Worm (Caenorhabditis elegans): ENCODE results near the gene C44C1.1.

Gene C44C1.1

ce11 chrX:949466-949865 lies 31.1 kb upstream of the C44C1.1 start (continued):
- TF ChIP-seq F49E8.2 (tag; optimal IDR thresholded peaks at IDR 0.05; ENCODE audit: borderline replicate concordance) (no peak), zfp-3 (GFP tag; conservative IDR thresholded peaks at IDR 0.05) (peak; percentile 31; the same call in 1 of the 2 replicates), arid-1 (GFP tag; conservative IDR thresholded peaks at IDR 0.05) (peak; percentile 68), duxl-1 (tag; optimal IDR thresholded peaks at IDR 0.05; ENCODE audit: poor library complexity) (peak; percentile 73), zfp-2 (tag; optimal IDR thresholded peaks at IDR 0.05) (no peak), tra-1 (GFP tag; IDR thresholded peaks at IDR 0.05) (peak; percentile 75), lin-13 (GFP tag; optimal IDR thresholded peaks at IDR 0.05) (peak; percentile 82), mep-1 (tag; optimal IDR thresholded peaks at IDR 0.05) (peak; percentile 96), madf-5 (GFP tag; IDR thresholded peaks at IDR 0.05) (0 out of 4 replicates have a peak, but pooled peaks of 1 of the 2 experiments have one; percentile 9), hif-1 (tag; optimal IDR thresholded peaks at IDR 0.05) (peak in 1 of 2 experiments; percentile 74), egl-27 (tag; optimal IDR thresholded peaks at IDR 0.05) (no peak), mes-2 (tag; optimal IDR thresholded peaks at IDR 0.05; ENCODE audit: poor library complexity, severe bottlenecking) (peak; percentile 73), mxl-3 (GFP tag; optimal IDR thresholded peaks at IDR 0.05) (peak; percentile 86), ceh-28 (tag; optimal IDR thresholded peaks at IDR 0.05) (no peak), gei-8 (GFP tag; optimal IDR thresholded peaks at IDR 0.05) (no peak), nhr-6 (tag; optimal IDR thresholded peaks at IDR 0.05) (no peak), pha-4 (GFP tag; IDR thresholded peaks at IDR 0.05) (peak; percentile 37; the same call in 1 of the 2 replicates), pha-4 (tag; optimal IDR thresholded peaks at IDR 0.05) (no peak), D1046.2 (GFP tag; IDR thresholded peaks at IDR 0.05) (no peak), unc-130 (GFP tag; optimal IDR thresholded peaks at IDR 0.05) (no peak), nhr-41 (GFP tag; IDR thresholded peaks at IDR 0.05) (no peak), nhr-237 (tag; optimal IDR thresholded peaks at IDR 0.05) (no peak), Y5F2A.4 (GFP tag; optimal IDR thresholded peaks at IDR 0.05) (no peak), spr-1 (tag; optimal IDR thresholded peaks at IDR 0.05) (peak; percentile 70), ceh-44 (GFP tag; IDR thresholded peaks at IDR 0.05) (0 out of 2 replicates have a peak, but pooled peaks have one; percentile 9), nhr-77 (tag; optimal IDR thresholded peaks at IDR 0.05) (peak; percentile 74), ZK546.5 (tag; optimal IDR thresholded peaks at IDR 0.05) (peak in 1 of 2 experiments; percentile 11), F44E2.7 (GFP tag; IDR thresholded peaks at IDR 0.05) (no peak), set-16 (GFP tag; IDR thresholded peaks at IDR 0.05) (peak; percentile 79), attf-4 (tag; optimal IDR thresholded peaks at IDR 0.05) (no peak), jun-1 (tag; optimal IDR thresholded peaks at IDR 0.05) (no peak), zip-2 (tag; optimal IDR thresholded peaks at IDR 0.05) (no peak), ztf-11 (tag; optimal IDR thresholded peaks at IDR 0.05) (no peak), nhr-28 (tag; optimal IDR thresholded peaks at IDR 0.05) (peak; percentile 75), mxl-2 (GFP tag; conservative IDR thresholded peaks at IDR 0.05) (no peak), lin-39 (tag; optimal IDR thresholded peaks at IDR 0.05) (no peak), pqm-1 (tag; optimal IDR thresholded peaks at IDR 0.05) (no peak), lsy-2 (tag; optimal IDR thresholded peaks at IDR 0.05) (peak; percentile 81 to 88), Y48G9A.11 (GFP tag; IDR thresholded peaks at IDR 0.05) (no peak), ces-1 (GFP tag; optimal IDR thresholded peaks at IDR 0.05) (peak; percentile 36), dpl-1 (GFP tag; optimal IDR thresholded peaks at IDR 0.05) (peak; percentile 23), ctbp-1 (GFP tag; IDR thresholded peaks at IDR 0.05) (peak; percentile 93), fkh-10 (GFP tag; optimal IDR thresholded peaks at IDR 0.05) (peak; percentile 93), php-3 (GFP tag; IDR thresholded peaks at IDR 0.05) (no peak), ceh-20 (GFP tag; IDR thresholded peaks at IDR 0.05) (peak; percentile 82), dmd-9 (GFP tag; IDR thresholded peaks at IDR 0.05) (no peak), Y75B8A.6 (GFP tag; IDR thresholded peaks at IDR 0.05) (no peak), nhr-11 (tag; optimal IDR thresholded peaks at IDR 0.05) (peak; percentile 94), nhr-25 (tag; optimal IDR thresholded peaks at IDR 0.05; ENCODE audit: borderline replicate concordance, insufficient read depth) (peak; percentile 53), lim-7 (GFP tag; IDR thresholded peaks at IDR 0.05) (0 out of 2 replicates have a peak, but pooled peaks have one; percentile 46), snpc-1.2 (GFP tag; IDR thresholded peaks at IDR 0.05) (no peak)

Data from whole organism, L4 larva.